Worm (Caenorhabditis elegans) whole organism, early embryonic: ENCODE data around the gene W06G6.9.

Source experiments
- B0310.2 ChIP-seq: sonication (generic microtip); optimal IDR thresholded peaks from 2 replicates; lab custom pipeline; 2016; ENCODE audit warnings: mild to moderate bottlenecking, missing genetic modification characterization, missing compliant biosample characterization
- F13C5.2 ChIP-seq: sonication (generic microtip); optimal IDR thresholded peaks from 2 replicates; lab custom pipeline; 2017; ENCODE audit warnings: mild to moderate bottlenecking, missing genetic modification characterization, inconsistent platforms, missing compliant biosample characterization
- aly-1 ChIP-seq: sonication (generic microtip); optimal IDR thresholded peaks from 2 replicates; lab custom pipeline; 2016; ENCODE audit warnings: missing genetic modification characterization, missing compliant biosample characterization
- ama-1 ChIP-seq: fragments of 150-350 bp; optimal IDR thresholded peaks from 2 replicates; lab custom pipeline; 2014
- ceh-13 ChIP-seq: fragments of 200-800 bp; sonication (Bioruptor generic); optimal IDR thresholded peaks from 2 replicates; lab custom pipeline; 2018; ENCODE audit warnings: mild to moderate bottlenecking, missing genetic modification characterization, missing compliant biosample characterization
- ceh-36 ChIP-seq: sonication (generic microtip); optimal IDR thresholded peaks from 2 replicates; lab custom pipeline; 2016; ENCODE audit warnings: missing genetic modification characterization, inconsistent platforms, missing compliant biosample characterization
- ets-7 ChIP-seq: sonication (generic microtip); optimal IDR thresholded peaks from 2 replicates; lab custom pipeline; 2016; ENCODE audit warnings: missing genotype, missing genetic modification characterization, missing compliant biosample characterization
- flt-1 ChIP-seq: fragments of 200-800 bp; sonication (Bioruptor generic); IDR thresholded peaks from 2 replicates; pipeline ENCODE4 v1.3.6; 2022; ENCODE audit warnings: missing genetic modification characterization, missing compliant biosample characterization
- hmbx-1 ChIP-seq: sonication (generic microtip); optimal IDR thresholded peaks from 2 replicates; lab custom pipeline; 2016; ENCODE audit warnings: mild to moderate bottlenecking, missing genetic modification characterization, missing compliant biosample characterization
- hmg-4 ChIP-seq: fragments of 200-800 bp; sonication (Bioruptor generic); optimal IDR thresholded peaks from 2 replicates; lab custom pipeline; 2018; ENCODE audit warnings: mild to moderate bottlenecking, missing genetic modification characterization, missing compliant biosample characterization
- hnd-1 ChIP-seq: sonication (generic microtip); optimal IDR thresholded peaks from 2 replicates; lab custom pipeline; 2016; ENCODE audit warnings: missing genetic modification characterization, missing compliant biosample characterization
- pes-1 ChIP-seq: fragments of 200-800 bp; sonication (Bioruptor generic); IDR thresholded peaks from 2 replicates; pipeline ENCODE4 v1.3.6; 2022; ENCODE audit warnings: missing genetic modification reagents, missing genetic modification characterization, missing compliant biosample characterization
- scrt-1 ChIP-seq: fragments of 200-800 bp; sonication (Bioruptor generic); IDR thresholded peaks from 2 replicates; pipeline ENCODE4 v1.3.6; 2022; ENCODE audit warnings: missing genetic modification characterization, missing compliant biosample characterization
- sea-1 ChIP-seq: fragments of 200-800 bp; sonication (Bioruptor generic); conservative IDR thresholded peaks from 2 replicates; pipeline ENCODE4 v1.3.6; 2022; ENCODE audit warnings: missing genetic modification characterization, missing compliant biosample characterization
- tbx-11 ChIP-seq: fragments of 200-800 bp; sonication (Bioruptor generic); IDR thresholded peaks from 2 replicates; pipeline ENCODE4 v1.3.6; 2022; ENCODE audit warnings: missing genetic modification characterization, missing compliant biosample characterization
- tbx-37 ChIP-seq: fragments of 200-800 bp; sonication (Bioruptor generic); conservative IDR thresholded peaks from 2 replicates; pipeline ENCODE4 v1.3.6; 2022; ENCODE audit warnings: missing genetic modification reagents, missing genetic modification characterization, missing compliant biosample characterization
- tra-4 ChIP-seq: sonication (generic microtip); optimal IDR thresholded peaks from 2 replicates; lab custom pipeline; 2017; ENCODE audit warnings: missing genetic modification characterization, missing compliant biosample characterization

W06G6.9 gene

DNA sequence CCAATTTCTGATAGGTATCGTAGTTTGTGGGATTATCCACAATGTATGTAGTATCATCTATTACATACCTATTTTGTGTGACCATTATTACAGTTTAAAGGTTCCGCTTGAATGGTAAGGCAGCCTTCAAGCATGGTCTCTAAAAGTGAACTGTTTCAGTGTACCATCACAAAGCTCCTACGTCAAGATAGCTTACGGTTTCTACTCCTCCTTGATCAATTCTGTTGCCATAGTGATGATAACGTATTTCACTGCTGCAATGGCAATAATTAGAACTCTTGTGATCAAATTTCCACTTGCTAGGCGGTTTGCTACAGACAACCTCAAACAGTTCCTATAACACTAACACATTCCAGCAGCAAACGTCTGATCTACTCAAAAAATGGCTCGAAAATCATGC, 37.1 kb upstream of the W06G6.9 start:
- no peak for TF ChIP-seq sea-1
- no peak for TF ChIP-seq F13C5.2
- no peak for TF ChIP-seq ama-1 (lab: Kevin White, UChicago)
- TF ChIP-seq flt-1 (GFP tag; lab: Robert Waterston, UW), result no peak
- TF ChIP-seq tra-4 (tag; lab: Kevin White, UChicago), result no peak
- no peak for TF ChIP-seq ceh-13 (GFP tag; lab: Kevin White, UChicago)
- TF ChIP-seq scrt-1, result no peak
- no peak for TF ChIP-seq hmg-4 (GFP tag; lab: Kevin White, UChicago)
- TF ChIP-seq ets-7 (tag; lab: Kevin White, UChicago), result no peak
- TF ChIP-seq B0310.2 (tag; lab: Kevin White, UChicago), result no peak
- TF ChIP-seq hnd-1 (tag; lab: Kevin White, UChicago), result no peak
- no peak for TF ChIP-seq pes-1 (GFP tag; lab: Robert Waterston, UW)
- no peak for TF ChIP-seq ceh-36 (tag; lab: Kevin White, UChicago)

DNA sequence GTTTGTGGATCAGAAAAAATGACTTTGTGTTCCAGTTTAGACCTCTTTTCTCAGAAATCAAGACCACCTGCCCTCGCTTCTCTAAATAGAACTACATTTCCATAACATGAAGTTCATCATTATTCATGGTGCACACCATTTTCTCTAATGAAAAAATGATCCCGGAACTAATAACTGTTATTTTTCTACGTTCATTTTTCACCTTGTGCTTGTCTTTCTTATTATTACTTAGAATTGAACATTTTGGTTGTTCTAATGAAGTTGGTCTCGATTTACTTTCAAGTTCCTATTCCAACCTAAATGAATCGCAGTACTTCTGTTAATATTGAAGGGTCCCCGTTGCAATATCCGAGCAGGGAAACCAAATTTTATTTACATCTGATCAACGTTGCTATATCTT, 36.6 kb upstream of the W06G6.9 start, which contains the start of gene srw-36:
TSS of gene srw-36 (plus strand) at position 301 of the 400 bp plus-strand sequence.
- TF ChIP-seq ceh-36 (tag; lab: Kevin White, UChicago) (no peak), B0310.2 (tag; lab: Kevin White, UChicago) (no peak), hmbx-1 (tag; lab: Kevin White, UChicago) (no peak), ets-7 (tag; lab: Kevin White, UChicago) (no peak), pes-1 (GFP tag; lab: Robert Waterston, UW) (no peak), tra-4 (tag; lab: Kevin White, UChicago) (no peak), tbx-37 (GFP tag; lab: Robert Waterston, UW) (no peak), hnd-1 (tag; lab: Kevin White, UChicago) (no peak)

DNA sequence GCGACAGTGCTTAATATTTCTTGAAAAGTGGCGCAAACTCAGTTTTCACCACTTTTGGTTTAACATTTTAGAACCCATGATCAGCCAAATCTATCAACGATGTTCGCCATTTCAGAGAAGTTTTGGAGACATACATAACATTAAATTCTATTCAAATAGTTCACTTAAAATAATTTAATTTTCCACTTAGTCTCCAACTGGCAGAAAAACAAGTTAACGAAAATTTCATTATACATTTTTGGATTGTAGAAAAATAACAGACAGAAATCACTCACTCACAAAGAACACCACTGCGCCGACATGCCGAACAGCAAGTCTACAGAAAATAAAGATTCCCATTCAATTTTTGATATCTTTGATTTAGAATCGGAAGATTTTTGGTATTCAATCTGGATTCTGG, 33.7 kb upstream of the W06G6.9 start, which contains the start of gene srw-44:
TSS of gene srw-44 (plus strand) at position 301 of the 400 bp plus-strand sequence.
- no peak for TF ChIP-seq ets-7 (tag; lab: Kevin White, UChicago)
- TF ChIP-seq ceh-36 (tag; lab: Kevin White, UChicago), result no peak
- no peak for TF ChIP-seq B0310.2 (tag; lab: Kevin White, UChicago)
- no peak for TF ChIP-seq sea-1
- no peak for TF ChIP-seq flt-1 (GFP tag; lab: Robert Waterston, UW)
- TF ChIP-seq hmbx-1 (tag; lab: Kevin White, UChicago), result no peak
- no peak for TF ChIP-seq ceh-13 (GFP tag; lab: Kevin White, UChicago)
- TF ChIP-seq tra-4 (tag; lab: Kevin White, UChicago), result no peak
- TF ChIP-seq F13C5.2, result no peak
- no peak for TF ChIP-seq tbx-11 (GFP tag; lab: Robert Waterston, UW)
- TF ChIP-seq hnd-1 (tag; lab: Kevin White, UChicago), result no peak
- TF ChIP-seq scrt-1, result no peak
- no peak for TF ChIP-seq hmg-4 (GFP tag; lab: Kevin White, UChicago)
- TF ChIP-seq aly-1, result no peak

DNA sequence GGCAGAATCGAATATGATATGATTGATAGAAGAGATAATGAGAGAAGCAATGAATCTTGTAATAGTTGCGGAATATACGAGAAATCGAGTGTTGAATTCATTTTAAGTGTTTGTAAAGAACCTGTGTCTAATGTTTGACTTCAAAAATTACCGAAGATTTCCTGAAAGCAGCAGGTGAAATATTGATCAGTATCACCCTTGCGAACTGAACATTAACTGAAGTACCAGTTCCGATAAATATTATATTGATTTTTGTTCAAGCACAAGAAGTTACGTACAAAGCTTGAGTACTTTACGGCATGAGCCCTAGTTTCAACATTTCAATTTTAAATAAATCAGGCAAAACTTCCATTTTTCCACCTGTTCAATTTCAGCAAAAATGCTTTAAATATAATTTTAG, 33.0 kb upstream of the W06G6.9 start, which contains the start of gene srz-103:
TSS of gene srz-103 (minus strand) at position 101 of the 400 bp plus-strand sequence.
- no peak for TF ChIP-seq ceh-36 (tag; lab: Kevin White, UChicago)
- TF ChIP-seq B0310.2 (tag; lab: Kevin White, UChicago), result no peak
- TF ChIP-seq ama-1 (lab: Kevin White, UChicago), result no peak
- no peak for TF ChIP-seq aly-1
- TF ChIP-seq hmbx-1 (tag; lab: Kevin White, UChicago), result no peak
- TF ChIP-seq tbx-11 (GFP tag; lab: Robert Waterston, UW), result no peak
- no peak for TF ChIP-seq sea-1
- TF ChIP-seq hmg-4 (GFP tag; lab: Kevin White, UChicago), result no peak
- TF ChIP-seq pes-1 (GFP tag; lab: Robert Waterston, UW), result no peak

DNA sequence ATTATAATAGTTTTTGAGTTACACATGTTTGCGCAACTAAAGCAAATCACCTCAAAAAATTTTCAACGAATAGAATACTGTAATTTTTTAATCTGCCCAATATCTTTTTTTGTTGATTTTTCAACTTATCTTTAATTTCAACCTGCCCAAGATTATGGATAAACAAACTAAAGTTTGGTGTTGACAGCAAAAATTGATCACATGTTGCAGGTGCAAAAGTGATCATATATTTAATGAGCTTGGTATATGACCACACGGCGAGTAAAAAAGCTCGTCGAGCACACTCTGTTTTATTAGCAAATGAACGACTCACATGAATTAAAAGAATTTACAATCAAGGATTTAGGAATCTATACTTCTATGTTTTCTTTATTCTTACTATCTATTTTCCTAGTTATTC, 29.3 kb upstream of the W06G6.9 start, which contains the start of gene srz-1:
TSS of gene srz-1 (plus strand) at position 301 of the 400 bp plus-strand sequence.
- TF ChIP-seq ceh-13 (GFP tag; lab: Kevin White, UChicago) (no peak), B0310.2 (tag; lab: Kevin White, UChicago) (no peak), hmbx-1 (tag; lab: Kevin White, UChicago) (no peak), hnd-1 (tag; lab: Kevin White, UChicago) (no peak), flt-1 (GFP tag; lab: Robert Waterston, UW) (no peak), tra-4 (tag; lab: Kevin White, UChicago) (no peak)

DNA sequence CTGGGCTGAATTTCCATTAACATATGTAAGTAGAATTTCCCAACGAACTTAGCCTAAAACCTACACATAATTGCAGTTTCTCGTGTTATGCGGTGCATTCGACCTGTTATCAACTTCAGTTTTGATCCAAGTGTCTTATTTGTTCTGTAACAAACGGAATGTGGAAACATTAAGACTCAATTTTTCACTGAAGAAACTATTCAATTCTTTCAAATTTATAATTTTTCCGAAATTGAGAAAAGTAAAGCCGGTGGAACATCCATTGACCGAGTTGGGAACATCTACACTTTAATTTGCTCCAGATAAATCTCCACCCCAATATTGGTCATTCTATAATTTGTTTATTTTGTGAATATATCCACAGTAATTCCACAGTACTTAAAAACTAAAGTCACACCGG, 28.1 kb upstream of the W06G6.9 start:
- TF ChIP-seq hmbx-1 (tag; lab: Kevin White, UChicago) (no peak), scrt-1 (no peak), B0310.2 (tag; lab: Kevin White, UChicago) (no peak), tbx-11 (GFP tag; lab: Robert Waterston, UW) (no peak), tra-4 (tag; lab: Kevin White, UChicago) (no peak), pes-1 (GFP tag; lab: Robert Waterston, UW) (no peak), F13C5.2 (no peak), ceh-36 (tag; lab: Kevin White, UChicago) (no peak), sea-1 (no peak), aly-1 (no peak), ama-1 (lab: Kevin White, UChicago) (no peak), hnd-1 (tag; lab: Kevin White, UChicago) (no peak), hmg-4 (GFP tag; lab: Kevin White, UChicago) (no peak), tbx-37 (GFP tag; lab: Robert Waterston, UW) (no peak), flt-1 (GFP tag; lab: Robert Waterston, UW) (no peak), ets-7 (tag; lab: Kevin White, UChicago) (no peak), ceh-13 (GFP tag; lab: Kevin White, UChicago) (no peak)

DNA sequence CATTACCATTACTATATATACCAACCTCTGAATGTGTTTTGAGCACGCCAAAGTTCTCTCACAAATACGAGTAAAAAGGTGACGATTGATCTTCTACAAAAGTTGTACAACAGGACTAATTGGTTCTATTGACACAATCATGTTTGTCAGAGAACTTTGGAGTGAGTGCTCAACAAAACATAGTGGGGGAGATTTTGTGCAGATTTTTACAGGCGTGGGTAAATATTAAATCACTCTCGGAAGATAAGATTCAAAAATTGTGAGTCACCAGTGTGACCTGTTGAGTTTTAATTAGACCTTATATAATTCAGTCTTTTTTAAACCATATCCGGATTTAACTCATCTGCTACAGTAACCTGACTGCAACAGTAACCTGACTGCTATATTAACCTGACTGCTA, 25.9 kb upstream of the W06G6.9 start, which contains the start of gene F14F8.8:
TSS of gene F14F8.8 (minus strand) at position 101 of the 400 bp plus-strand sequence.
- TF ChIP-seq hnd-1 (tag; lab: Kevin White, UChicago), result no peak
- TF ChIP-seq tbx-11 (GFP tag; lab: Robert Waterston, UW), result no peak
- no peak for TF ChIP-seq ceh-13 (GFP tag; lab: Kevin White, UChicago)
- no peak for TF ChIP-seq ama-1 (lab: Kevin White, UChicago)
- TF ChIP-seq F13C5.2, result no peak
- TF ChIP-seq flt-1 (GFP tag; lab: Robert Waterston, UW), result no peak
- TF ChIP-seq ets-7 (tag; lab: Kevin White, UChicago), result no peak
- no peak for TF ChIP-seq sea-1
